Worm (Caenorhabditis elegans) whole organism, young adult: ENCODE data around the gene F36D4.1.

ENCODE experiments used
- attf-3 ChIP-seq: fragments of 200-800 bp; sonication (Bioruptor generic); conservative IDR thresholded peaks from 2 replicates; pipeline ENCODE4 v1.3.6; 2022; ENCODE audit warnings: missing genetic modification reagents, missing genetic modification characterization, missing compliant biosample characterization
- chd-7 ChIP-seq: sonication (generic microtip); optimal IDR thresholded peaks from 2 replicates; lab custom pipeline; 2016; ENCODE audit warnings: mild to moderate bottlenecking, missing genetic modification characterization, moderate library complexity, missing compliant biosample characterization
- dpl-1 ChIP-seq: fragments of 150-350 bp; optimal IDR thresholded peaks from 2 replicates; lab custom pipeline; 2014; ENCODE audit warnings: missing biosample characterization, missing genetic modification reagents, missing genetic modification characterization
- madf-6 ChIP-seq: fragments of 200-800 bp; sonication (Bioruptor generic); IDR thresholded peaks from 2 replicates; pipeline ENCODE4 v1.3.6; 2022; ENCODE audit warnings: missing genetic modification reagents, missing genetic modification characterization, missing compliant biosample characterization
- pha-4 ChIP-seq: fragments of 150-350 bp; sonication (generic microtip); optimal IDR thresholded peaks from 2 replicates; lab custom pipeline; 2014; ENCODE audit warnings: missing biosample characterization, missing genetic modification reagents, missing genetic modification characterization
- snpc-4 ChIP-seq, 5 experiments: fragments of 150-350 bp in 1 of 5; sonication (generic microtip) in 4 of 5; optimal IDR thresholded peaks; 2 replicates each; lab custom pipeline; 2014 to 2018; ENCODE audit warnings: missing genetic modification characterization in 5 of 5, missing biosample characterization in 3 of 5, antibody characterized with exemption in 2 of 5, mild to moderate bottlenecking in 2 of 5, missing compliant biosample characterization in 2 of 5, missing genotype in 2 of 5, moderate library complexity in 2 of 5, missing genetic modification reagents in 1 of 5
- unc-130 ChIP-seq: sonication (generic microtip); optimal IDR thresholded peaks from 2 replicates; lab custom pipeline; 2016; ENCODE audit warnings: missing genetic modification reagents, missing genetic modification characterization, missing compliant biosample characterization
- unc-62 ChIP-seq: fragments of 150-350 bp; optimal IDR thresholded peaks from 2 replicates; lab custom pipeline; 2014; ENCODE audit warnings: missing biosample characterization, missing genetic modification reagents, missing genetic modification characterization

DNA sequence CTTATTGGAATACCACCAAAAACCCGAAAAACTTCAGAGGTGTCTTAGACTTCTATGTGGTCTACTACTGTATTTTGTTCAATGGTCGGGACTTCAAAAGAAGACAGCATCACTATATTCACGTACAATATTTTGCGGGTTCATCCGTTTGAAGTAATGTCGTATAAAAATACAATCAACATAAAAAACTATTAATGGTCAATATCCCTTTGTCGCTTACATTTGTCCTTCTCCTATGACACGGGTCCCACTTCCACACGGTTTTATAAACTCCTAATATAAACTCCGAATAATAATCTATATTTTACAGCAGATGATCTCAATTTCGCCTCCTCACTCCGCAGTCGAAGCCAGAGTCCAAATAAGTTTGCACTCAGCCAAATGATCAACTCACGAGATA lies 40.8 kb downstream of the F36D4.1 start:
- no peak for TF ChIP-seq dpl-1
- TF ChIP-seq snpc-4 (GFP tag; optimal IDR thresholded peaks at IDR 0.05; lab: Kevin White, UChicago), result no peak
- no peak for TF ChIP-seq snpc-4 (tag; optimal IDR thresholded peaks at IDR 0.05; lab: Kevin White, UChicago)
- no peak for TF ChIP-seq unc-130 (GFP tag; lab: Kevin White, UChicago)
- no peak for TF ChIP-seq chd-7 (tag; lab: Kevin White, UChicago)
- TF ChIP-seq madf-6 (GFP tag; lab: Robert Waterston, UW), result no peak
- TF ChIP-seq unc-62 (GFP tag; lab: Kevin White, UChicago), result no peak
- TF ChIP-seq pha-4 (tag; lab: Kevin White, UChicago), result no peak
- TF ChIP-seq attf-3 (GFP tag; lab: Robert Waterston, UW), result no peak
